Worm (Caenorhabditis elegans) whole organism, L3 larva: ENCODE results near the gene F13E9.13.

Experiments
- R02D3.7 ChIP-seq: fragments of 150-350 bp; optimal IDR thresholded peaks from 2 replicates; lab custom pipeline; 2014; ENCODE audit warnings: missing biosample characterization, missing genetic modification characterization
- aly-2 ChIP-seq: fragments of 150-350 bp; optimal IDR thresholded peaks from 2 replicates; lab custom pipeline; 2014; ENCODE audit warnings: missing biosample characterization, missing genetic modification characterization
- ama-1 ChIP-seq: fragments of 150-350 bp; optimal IDR thresholded peaks from 2 replicates; lab custom pipeline; 2018
- ceh-16 ChIP-seq: sonication (generic microtip); optimal IDR thresholded peaks from 2 replicates; lab custom pipeline; 2017; ENCODE audit warnings: missing biosample characterization, missing genetic modification characterization
- ceh-28 ChIP-seq: fragments of 150-350 bp; optimal IDR thresholded peaks from 2 replicates; lab custom pipeline; 2014; ENCODE audit warnings: missing biosample characterization, missing genetic modification reagents, missing genetic modification characterization
- ceh-9 ChIP-seq: sonication (generic microtip); optimal IDR thresholded peaks from 2 replicates; lab custom pipeline; 2018; ENCODE audit warnings: missing biosample characterization, missing genetic modification characterization
- daf-12 ChIP-seq: fragments of 150-350 bp; optimal IDR thresholded peaks from 2 replicates; lab custom pipeline; 2014; ENCODE audit warnings: missing biosample characterization, missing genetic modification reagents, missing genetic modification characterization
- egl-27 ChIP-seq: sonication (generic microtip); optimal IDR thresholded peaks from 4 replicates; lab custom pipeline; 2017; ENCODE audit warnings: missing biosample characterization, missing genetic modification reagents, missing genetic modification characterization
- elt-2 ChIP-seq: sonication (generic microtip); optimal IDR thresholded peaks from 2 replicates; lab custom pipeline; 2016; ENCODE audit warnings: missing genetic modification reagents, mild to moderate bottlenecking, missing genetic modification characterization, missing compliant biosample characterization
- elt-3 ChIP-seq, 3 experiments: fragments of 150-350 bp in 1 of 3; sonication (generic microtip) in 2 of 3; optimal IDR thresholded peaks; 2 replicates in 2 of 3; 4 replicates in 1 of 3; lab custom pipeline; 2014 to 2017; ENCODE audit warnings: missing biosample characterization in 3 of 3, missing genetic modification characterization in 3 of 3
- eor-1 ChIP-seq, 2 experiments: fragments of 150-350 bp; optimal IDR thresholded peaks; 2 replicates each; lab custom pipeline; 2014 to 2018; ENCODE audit warnings: missing biosample characterization in 2 of 2, missing genetic modification characterization in 2 of 2
- fkh-10 ChIP-seq: sonication (generic microtip); optimal IDR thresholded peaks from 2 replicates; lab custom pipeline; 2017; ENCODE audit warnings: missing biosample characterization, missing genetic modification reagents, missing genetic modification characterization
- fkh-2 ChIP-seq: fragments of 150-350 bp; optimal IDR thresholded peaks from 2 replicates; lab custom pipeline; 2014; ENCODE audit warnings: missing biosample characterization, missing genetic modification reagents, missing genetic modification characterization
- hmg-11 ChIP-seq: sonication (generic microtip); optimal IDR thresholded peaks from 2 replicates; lab custom pipeline; 2016; ENCODE audit warnings: missing genetic modification characterization, missing compliant biosample characterization
- jun-1 ChIP-seq: fragments of 150-350 bp; optimal IDR thresholded peaks from 2 replicates; lab custom pipeline; 2014; ENCODE audit warnings: missing biosample characterization, missing genetic modification reagents, missing genetic modification characterization
- lin-15B ChIP-seq: fragments of 150-350 bp; optimal IDR thresholded peaks from 2 replicates; lab custom pipeline; 2014; ENCODE audit warnings: missing biosample characterization, missing genetic modification characterization
- lin-39 ChIP-seq: fragments of 150-350 bp; optimal IDR thresholded peaks from 2 replicates; lab custom pipeline; 2018; ENCODE audit warnings: missing biosample characterization, missing genetic modification reagents, missing genetic modification characterization
- lsy-12 ChIP-seq: sonication (generic microtip); optimal IDR thresholded peaks from 2 replicates; lab custom pipeline; 2016; ENCODE audit warnings: mild to moderate bottlenecking, missing genetic modification characterization, missing compliant biosample characterization
- mml-1 ChIP-seq: fragments of 150-350 bp; sonication (generic microtip); optimal IDR thresholded peaks from 3 replicates; lab custom pipeline; 2014; ENCODE audit warnings: missing biosample characterization, missing genetic modification characterization
- nfya-1 ChIP-seq: sonication (generic microtip); optimal IDR thresholded peaks from 2 replicates; lab custom pipeline; 2017; ENCODE audit warnings: missing genetic modification characterization, mild to moderate bottlenecking, missing compliant biosample characterization, antibody characterized with exemption, moderate library complexity; ENCODE audit not compliant: insufficient read depth
- nhr-12 ChIP-seq: fragments of 150-350 bp; optimal IDR thresholded peaks from 2 replicates; lab custom pipeline; 2014; ENCODE audit warnings: missing biosample characterization, missing genetic modification characterization
- nhr-23 ChIP-seq: fragments of 150-350 bp; optimal IDR thresholded peaks from 2 replicates; lab custom pipeline; 2014; ENCODE audit warnings: missing biosample characterization, missing genetic modification reagents, missing genetic modification characterization
- nhr-237 ChIP-seq: fragments of 150-350 bp; optimal IDR thresholded peaks from 2 replicates; lab custom pipeline; 2014; ENCODE audit warnings: missing biosample characterization, missing genetic modification characterization
- nhr-25 ChIP-seq: sonication (generic microtip); optimal IDR thresholded peaks from 2 replicates; lab custom pipeline; 2017; ENCODE audit warnings: missing biosample characterization, missing genetic modification characterization
- nhr-28 ChIP-seq: fragments of 150-350 bp; optimal IDR thresholded peaks from 2 replicates; lab custom pipeline; 2014; ENCODE audit warnings: missing biosample characterization, missing genetic modification characterization
- nhr-43 ChIP-seq: sonication (generic microtip); optimal IDR thresholded peaks from 2 replicates; lab custom pipeline; 2016; ENCODE audit warnings: mild to moderate bottlenecking, missing genetic modification characterization, missing compliant biosample characterization; ENCODE audit not compliant: poor library complexity, severe bottlenecking
- nhr-76 ChIP-seq: fragments of 150-350 bp; sonication (generic microtip); optimal IDR thresholded peaks from 5 replicates; lab custom pipeline; 2014; ENCODE audit warnings: missing biosample characterization, missing genetic modification characterization
- nhr-77 ChIP-seq: fragments of 150-350 bp; optimal IDR thresholded peaks from 2 replicates; lab custom pipeline; 2014; ENCODE audit warnings: missing biosample characterization, missing genetic modification characterization
- pha-4 ChIP-seq: fragments of 150-350 bp; optimal IDR thresholded peaks from 2 replicates; lab custom pipeline; 2014; ENCODE audit warnings: missing biosample characterization, missing genetic modification reagents, missing genetic modification characterization
- pqm-1 ChIP-seq: fragments of 150-350 bp; optimal IDR thresholded peaks from 2 replicates; lab custom pipeline; 2017; ENCODE audit warnings: missing biosample characterization, missing genetic modification characterization, inconsistent platforms
- tbx-2 ChIP-seq: sonication (generic microtip); optimal IDR thresholded peaks from 2 replicates; lab custom pipeline; 2016; ENCODE audit warnings: mild to moderate bottlenecking, missing genetic modification characterization, missing compliant biosample characterization
- unc-39 ChIP-seq: sonication (generic microtip); optimal IDR thresholded peaks from 4 replicates; lab custom pipeline; 2017; ENCODE audit warnings: missing biosample characterization, missing genetic modification characterization
- unc-62 ChIP-seq: fragments of 150-350 bp; sonication (generic microtip); optimal IDR thresholded peaks from 4 replicates; lab custom pipeline; 2014; ENCODE audit warnings: missing biosample characterization, missing genetic modification reagents, missing genetic modification characterization
- zag-1 ChIP-seq: fragments of 150-350 bp; optimal IDR thresholded peaks from 2 replicates; lab custom pipeline; 2014; ENCODE audit warnings: missing biosample characterization, missing genetic modification characterization
- ztf-11 ChIP-seq: fragments of 150-350 bp; optimal IDR thresholded peaks from 2 replicates; lab custom pipeline; 2014; ENCODE audit warnings: missing biosample characterization, missing genetic modification characterization

The F13E9.13 gene

DNA sequence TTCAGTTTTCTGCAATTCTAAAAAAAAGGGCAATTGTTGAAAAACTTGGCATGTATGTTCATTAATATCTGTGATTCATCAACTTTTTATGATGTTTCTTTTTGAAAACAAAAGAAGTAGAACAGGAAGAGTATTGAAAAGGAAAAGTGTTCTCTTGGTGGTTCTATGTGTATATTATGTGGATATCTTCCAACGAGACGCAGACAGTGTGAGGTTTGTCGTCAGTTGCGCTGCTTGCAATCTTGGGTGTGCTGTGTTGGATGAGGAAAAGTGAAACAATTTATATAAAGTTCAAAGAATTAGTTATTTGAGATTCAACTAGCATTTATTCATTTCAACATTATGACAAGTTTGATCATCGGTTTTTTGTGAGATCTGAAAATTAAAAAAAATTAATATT, 28.9 kb upstream of the F13E9.13 start:
- TF ChIP-seq pha-4 (tag; lab: Kevin White, UChicago) (peak; percentile 53), daf-12 (tag; lab: Kevin White, UChicago) (no peak), ceh-16 (tag; lab: Kevin White, UChicago) (no peak), R02D3.7 (no peak), zag-1 (tag; lab: Kevin White, UChicago) (no peak), nhr-25 (peak; percentile 31), nfya-1 (tag; lab: Kevin White, UChicago) (peak; percentile 37), nhr-77 (tag; lab: Kevin White, UChicago) (no peak), jun-1 (no peak), lin-15B (no peak), lsy-12 (no peak), hmg-11 (tag; lab: Kevin White, UChicago) (peak; percentile 7), nhr-43 (no peak), elt-3 (tag; optimal IDR thresholded peaks at IDR 0.05; lab: Kevin White, UChicago) (no peak), fkh-10 (GFP tag; lab: Kevin White, UChicago) (no peak), pqm-1 (tag; lab: Kevin White, UChicago) (no peak), aly-2 (tag; lab: Kevin White, UChicago) (no peak), nhr-12 (tag; lab: Kevin White, UChicago) (no peak), nhr-23 (tag; lab: Kevin White, UChicago) (peak; percentile 14), tbx-2 (tag; lab: Kevin White, UChicago) (no peak), unc-62 (GFP tag; lab: Kevin White, UChicago) (no peak)

- TF ChIP-seq elt-2, result no peak
- TF ChIP-seq aly-2 (tag; lab: Kevin White, UChicago), result no peak
- TF ChIP-seq tbx-2 (tag; lab: Kevin White, UChicago), result no peak
- TF ChIP-seq nhr-28 (tag; lab: Kevin White, UChicago), result no peak
- TF ChIP-seq nhr-237 (tag; lab: Kevin White, UChicago), result no peak
- TF ChIP-seq hmg-11 (tag; lab: Kevin White, UChicago), result no peak
- no peak for TF ChIP-seq daf-12 (tag; lab: Kevin White, UChicago)
- TF ChIP-seq ama-1 (lab: Kevin White, UChicago), result no peak
- TF ChIP-seq eor-1 (tag; optimal IDR thresholded peaks at IDR 0.05; lab: Kevin White, UChicago), result no peak
- no peak for TF ChIP-seq nhr-76
- TF ChIP-seq lin-39 (tag; lab: Kevin White, UChicago), result no peak
These were observed 27.3 kb upstream of the F13E9.13 start for ce11 chrIV:10854042-10854441.

ce11 chrIV:10855049-10855448, 26.3 kb upstream of the F13E9.13 start, which contains the start of gene T11G6.3:
TSS of gene T11G6.3 (minus strand) at chrIV:10855237.
- TF ChIP-seq ceh-28 (tag; lab: Kevin White, UChicago), result no peak
- TF ChIP-seq unc-39 (tag; lab: Kevin White, UChicago), result no peak
- no peak for TF ChIP-seq nhr-25
- TF ChIP-seq unc-62 (GFP tag; lab: Kevin White, UChicago), result no peak
- no peak for TF ChIP-seq fkh-2 (tag; lab: Kevin White, UChicago)
- TF ChIP-seq ceh-9, result no peak
- TF ChIP-seq lin-39 (tag; lab: Kevin White, UChicago), result no peak
- no peak for TF ChIP-seq egl-27
- no peak for TF ChIP-seq ama-1 (lab: Kevin White, UChicago)
- no peak for TF ChIP-seq nhr-76
- no peak for TF ChIP-seq nfya-1 (tag; lab: Kevin White, UChicago)
- TF ChIP-seq elt-3 (tag; optimal IDR thresholded peaks at IDR 0.05; lab: Kevin White, UChicago), result no peak
- no peak for TF ChIP-seq nhr-77 (tag; lab: Kevin White, UChicago)
- TF ChIP-seq nhr-43, result no peak
- no peak for TF ChIP-seq hmg-11 (tag; lab: Kevin White, UChicago)
- TF ChIP-seq mml-1 (tag; lab: Kevin White, UChicago), result no peak
- no peak for TF ChIP-seq nhr-12 (tag; lab: Kevin White, UChicago)
- TF ChIP-seq ztf-11, result no peak

ce11 chrIV:10855946-10856345, 25.4 kb upstream of the F13E9.13 start:
- TF ChIP-seq nhr-12 (tag; lab: Kevin White, UChicago) (no peak), nfya-1 (tag; lab: Kevin White, UChicago) (peak; percentile 84), ceh-28 (tag; lab: Kevin White, UChicago) (no peak)
- TF ChIP-seq, all 47 proteins: peak for 1
